Fruit fly (Drosophila melanogaster): ENCODE data around the gene RpS14b.

RpS14b gene

DNA sequence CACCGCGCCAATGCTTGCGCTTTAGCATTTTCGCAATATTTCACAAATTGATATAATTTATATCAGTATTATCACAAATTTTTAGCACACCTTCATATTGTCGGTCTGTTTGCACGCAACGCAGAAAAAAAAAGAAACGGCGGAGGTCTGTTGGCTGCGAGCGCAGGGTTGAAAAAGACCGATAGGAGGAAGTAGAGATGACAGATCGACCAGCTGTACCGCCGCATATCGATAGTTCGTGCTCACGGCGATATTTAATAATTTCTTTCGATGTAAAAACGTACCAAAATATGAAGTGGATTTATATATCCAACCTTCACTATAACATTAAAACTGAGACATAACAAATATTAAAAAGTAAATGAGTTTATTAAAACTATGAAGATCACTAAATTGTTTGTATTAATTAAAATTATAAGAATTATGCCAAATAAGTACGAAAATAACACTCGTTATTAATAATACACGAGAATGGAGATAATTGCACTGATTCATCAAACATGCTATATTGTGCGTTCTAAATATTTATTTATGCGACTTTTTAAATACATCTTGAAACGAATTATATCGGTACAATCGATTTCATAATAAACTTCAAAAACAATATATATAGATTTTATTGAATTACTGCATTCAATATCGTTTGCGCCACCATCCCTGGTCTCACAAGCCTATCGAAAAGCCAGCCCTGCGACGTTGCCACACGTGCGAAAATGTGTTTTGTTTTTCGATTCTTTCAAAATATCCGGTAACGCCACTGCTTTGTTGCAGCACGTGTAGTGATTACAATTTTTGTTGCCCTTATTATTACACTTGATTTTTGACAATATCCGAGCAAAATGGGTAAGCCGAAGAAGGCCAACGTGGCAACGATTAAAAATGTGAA, 33.3 kb upstream of the RpS14b start, which contains the start of the genes RpS6 and bys (continued):
- TF ChIP-seq CG5180 (GFP tag; optimal IDR thresholded peaks at IDR 0.05), result peak; percentile 24
- TF ChIP-seq so (GFP tag; IDR thresholded peaks at IDR 0.05), result peak; percentile 30; the same call in 1 of the 3 replicates
- no peak for TF ChIP-seq repo (GFP tag; optimal IDR thresholded peaks at IDR 0.05)
- peak; percentile 30 for TF ChIP-seq CG12104 (GFP tag; optimal IDR thresholded peaks at IDR 0.05)
- peak; percentile 33 for TF ChIP-seq Hsf (GFP tag; optimal IDR thresholded peaks at IDR 0.05)
- TF ChIP-seq eve (GFP tag; optimal IDR thresholded peaks at IDR 0.05), result no peak
- TF ChIP-seq NK7.1 (GFP tag; optimal IDR thresholded peaks at IDR 0.05), result no peak
- TF ChIP-seq ranshi (GFP tag; IDR thresholded peaks at IDR 0.05), result peak; percentile 39
- TF ChIP-seq Dref (GFP tag; IDR thresholded peaks at IDR 0.05), result peak; percentile 76
- peak; percentile 12 for TF ChIP-seq CG17829 (tag; optimal IDR thresholded peaks at IDR 0.05)
- TF ChIP-seq aop (GFP tag; IDR thresholded peaks at IDR 0.05), result peak; percentile 88
- TF ChIP-seq ken (GFP tag; IDR thresholded peaks at IDR 0.05), result peak; percentile 42; the same call in 1 of the 3 replicates
- TF ChIP-seq fd3F (GFP tag; optimal IDR thresholded peaks at IDR 0.05), result no peak
- peak; percentile 72 for TF ChIP-seq NfI (GFP tag; optimal IDR thresholded peaks at IDR 0.05)
- peak; percentile 5 for TF ChIP-seq CG10543 (GFP tag; optimal IDR thresholded peaks at IDR 0.05)
- TF ChIP-seq dan (GFP tag; IDR thresholded peaks at IDR 0.05), result no peak
- peak; percentile 69 for TF ChIP-seq Gug (GFP tag; IDR thresholded peaks at IDR 0.05)
- TF ChIP-seq D19B (GFP tag; optimal IDR thresholded peaks at IDR 0.05), result no peak
- no peak for TF ChIP-seq cg (GFP tag; optimal IDR thresholded peaks at IDR 0.05)
- TF ChIP-seq ttk (GFP tag; IDR thresholded peaks at IDR 0.05), result peak; percentile 51; the same call in 1 of the 2 replicates
- TF ChIP-seq CG18764 (GFP tag; optimal IDR thresholded peaks at IDR 0.05), result no peak
- peak; percentile 60; the same call in 1 of the 2 replicates for TF ChIP-seq rib (GFP tag; IDR thresholded peaks at IDR 0.05)
- TF ChIP-seq Sox102F (GFP tag; optimal IDR thresholded peaks at IDR 0.05), result no peak
- TF ChIP-seq CG43689 (GFP tag; IDR thresholded peaks at IDR 0.05), result no peak
- peak; percentile 82 for TF ChIP-seq nom (GFP tag; optimal IDR thresholded peaks at IDR 0.05)
- TF ChIP-seq HLHmδ (GFP tag; optimal IDR thresholded peaks at IDR 0.05), result peak; percentile 76
- TF ChIP-seq gsb (GFP tag; IDR thresholded peaks at IDR 0.05), result peak; percentile 31
- TF ChIP-seq ap (GFP tag; IDR thresholded peaks at IDR 0.05), result no peak
- TF ChIP-seq CG10366 (GFP tag; IDR thresholded peaks at IDR 0.05), result peak; percentile 53
- no peak for TF ChIP-seq tx (GFP tag; optimal IDR thresholded peaks at IDR 0.05)
- peak; percentile 30 for TF ChIP-seq CG30020 (tag; optimal IDR thresholded peaks at IDR 0.05)
- peak; percentile 22 for TF ChIP-seq HLH54F (GFP tag; optimal IDR thresholded peaks at IDR 0.05)
- TF ChIP-seq pnt (GFP tag; optimal IDR thresholded peaks at IDR 0.05), result no peak
- TF ChIP-seq crol (GFP tag; IDR thresholded peaks at IDR 0.05), result no peak
- peak; percentile 51 for TF ChIP-seq unpg (GFP tag; optimal IDR thresholded peaks at IDR 0.05)
- TF ChIP-seq Doc2 (GFP tag; IDR thresholded peaks at IDR 0.05), result no peak
- TF ChIP-seq pum (GFP tag; optimal IDR thresholded peaks at IDR 0.05), result peak; percentile 1
- TF ChIP-seq crc (GFP tag; optimal IDR thresholded peaks at IDR 0.05), result no peak
- no peak for TF ChIP-seq hkb (optimal IDR thresholded peaks at IDR 0.05)
- peak; percentile 35; the same call in 1 of the 2 replicates for TF ChIP-seq hkb (GFP tag; IDR thresholded peaks at IDR 0.05)
- peak; percentile 42 for TF ChIP-seq CG1233 (GFP tag; optimal IDR thresholded peaks at IDR 0.05)
- no peak for TF ChIP-seq CG14965 (GFP tag; optimal IDR thresholded peaks at IDR 0.05; ENCODE audit: borderline replicate concordance)
- 0 out of 3 replicates have a peak, but pooled peaks have one; percentile 38 for TF ChIP-seq CG2889 (GFP tag; IDR thresholded peaks at IDR 0.05)
- TF ChIP-seq CHES-1-like (GFP tag; optimal IDR thresholded peaks at IDR 0.05), result peak; percentile 5
- TF ChIP-seq C15 (GFP tag; IDR thresholded peaks at IDR 0.05), result no peak
- TF ChIP-seq Kr (GFP tag; optimal IDR thresholded peaks at IDR 0.05), result no peak
- no peak for TF ChIP-seq kay (GFP tag; optimal IDR thresholded peaks at IDR 0.05)
- TF ChIP-seq esg (GFP tag; conservative IDR thresholded peaks at IDR 0.05), result no peak
- no peak for TF ChIP-seq Atf3 (GFP tag; optimal IDR thresholded peaks at IDR 0.05)
- TF ChIP-seq CG4854 (GFP tag; optimal IDR thresholded peaks at IDR 0.05), result no peak
